Worm (Caenorhabditis elegans) whole organism, L3 larva: ENCODE measurements around the gene C08E8.10.

Experiments used
- ama-1 ChIP-seq: fragments of 150-350 bp; optimal IDR thresholded peaks from 2 replicates; lab custom pipeline; 2018
- ceh-82 ChIP-seq: fragments of 150-350 bp; optimal IDR thresholded peaks from 2 replicates; lab custom pipeline; 2014; ENCODE audit warnings: missing biosample characterization, missing genetic modification characterization
- fos-1 ChIP-seq: fragments of 150-350 bp; optimal IDR thresholded peaks from 2 replicates; lab custom pipeline; 2014; ENCODE audit warnings: missing biosample characterization, missing genetic modification characterization
- lin-15B ChIP-seq: fragments of 150-350 bp; optimal IDR thresholded peaks from 2 replicates; lab custom pipeline; 2014; ENCODE audit warnings: missing biosample characterization, missing genetic modification characterization
- mdl-1 ChIP-seq: fragments of 150-350 bp; optimal IDR thresholded peaks from 2 replicates; lab custom pipeline; 2014; ENCODE audit warnings: missing biosample characterization, missing genetic modification characterization
- nfya-1 ChIP-seq: sonication (generic microtip); optimal IDR thresholded peaks from 2 replicates; lab custom pipeline; 2017; ENCODE audit warnings: missing genetic modification characterization, mild to moderate bottlenecking, missing compliant biosample characterization, antibody characterized with exemption, moderate library complexity; ENCODE audit not compliant: insufficient read depth
- nhr-23 ChIP-seq: fragments of 150-350 bp; optimal IDR thresholded peaks from 2 replicates; lab custom pipeline; 2014; ENCODE audit warnings: missing biosample characterization, missing genetic modification reagents, missing genetic modification characterization
- nhr-28 ChIP-seq: fragments of 150-350 bp; optimal IDR thresholded peaks from 2 replicates; lab custom pipeline; 2014; ENCODE audit warnings: missing biosample characterization, missing genetic modification characterization
- nhr-43 ChIP-seq: sonication (generic microtip); optimal IDR thresholded peaks from 2 replicates; lab custom pipeline; 2016; ENCODE audit warnings: mild to moderate bottlenecking, missing genetic modification characterization, missing compliant biosample characterization; ENCODE audit not compliant: poor library complexity, severe bottlenecking
- sea-2 ChIP-seq: fragments of 150-350 bp; sonication (generic microtip); optimal IDR thresholded peaks from 4 replicates; lab custom pipeline; 2014; ENCODE audit warnings: missing biosample characterization, missing genetic modification reagents, missing genetic modification characterization
- skn-1 ChIP-seq: fragments of 150-350 bp; optimal IDR thresholded peaks from 2 replicates; lab custom pipeline; 2014; ENCODE audit warnings: missing biosample characterization, missing genetic modification characterization
- zag-1 ChIP-seq: fragments of 150-350 bp; optimal IDR thresholded peaks from 2 replicates; lab custom pipeline; 2014; ENCODE audit warnings: missing biosample characterization, missing genetic modification characterization
- ztf-11 ChIP-seq: fragments of 150-350 bp; optimal IDR thresholded peaks from 2 replicates; lab custom pipeline; 2014; ENCODE audit warnings: missing biosample characterization, missing genetic modification characterization

- TF ChIP-seq nhr-43 (tag; lab: Kevin White, UChicago), result no peak
- no peak for TF ChIP-seq lin-15B (tag; lab: Kevin White, UChicago)
- no peak for TF ChIP-seq ztf-11 (tag; lab: Kevin White, UChicago)
- no peak for TF ChIP-seq ama-1
- TF ChIP-seq nfya-1 (tag; lab: Kevin White, UChicago), result no peak
- no peak for TF ChIP-seq ceh-82 (tag; lab: Kevin White, UChicago)
- TF ChIP-seq nhr-28 (tag; lab: Kevin White, UChicago), result no peak
- TF ChIP-seq zag-1, result no peak
- TF ChIP-seq mdl-1 (tag; lab: Kevin White, UChicago), result no peak
- no peak for TF ChIP-seq sea-2 (GFP tag; lab: Kevin White, UChicago)
- no peak for TF ChIP-seq nhr-23 (tag; lab: Kevin White, UChicago)
- no peak for TF ChIP-seq skn-1 (tag; lab: Kevin White, UChicago)
- TF ChIP-seq fos-1 (tag; lab: Kevin White, UChicago), result no peak
Measured at ce11 chrV:18318312-18318711, 21.4 kb downstream of the C08E8.10 start, which contains the start of gene fbxb-119.
